Worm (Caenorhabditis elegans) whole organism, L1 larva: ENCODE measurements around the gene str-39.

Source experiments
- blmp-1 ChIP-seq: fragments of 150-350 bp; optimal IDR thresholded peaks from 2 replicates; lab custom pipeline; 2014; ENCODE audit warnings: missing biosample characterization, missing genetic modification characterization
- dpl-1 ChIP-seq, 3 experiments: fragments of 150-350 bp in 2 of 3; sonication (generic microtip) in 1 of 3; optimal IDR thresholded peaks; 2 replicates each; lab custom pipeline; 2014 to 2017; ENCODE audit warnings: missing biosample characterization in 3 of 3, missing genetic modification characterization in 3 of 3, missing genetic modification reagents in 3 of 3
- fos-1 ChIP-seq: fragments of 150-350 bp; optimal IDR thresholded peaks from 2 replicates; lab custom pipeline; 2014; ENCODE audit warnings: missing biosample characterization, missing genetic modification characterization
- mef-2 ChIP-seq: fragments of 150-350 bp; optimal IDR thresholded peaks from 2 replicates; lab custom pipeline; 2014; ENCODE audit warnings: missing biosample characterization, missing genetic modification characterization
- nhr-237 ChIP-seq: fragments of 150-350 bp; optimal IDR thresholded peaks from 2 replicates; lab custom pipeline; 2014; ENCODE audit warnings: missing biosample characterization, missing genetic modification characterization
- sox-4 ChIP-seq: sonication (generic microtip); optimal IDR thresholded peaks from 2 replicates; lab custom pipeline; 2016; ENCODE audit warnings: missing genetic modification characterization, missing compliant biosample characterization
- tbx-2 ChIP-seq: sonication (generic microtip); optimal IDR thresholded peaks from 2 replicates; lab custom pipeline; 2016; ENCODE audit warnings: missing genetic modification characterization, missing compliant biosample characterization

- no peak for TF ChIP-seq fos-1 (tag; lab: Kevin White, UChicago)
- TF ChIP-seq nhr-237 = no peak
- TF ChIP-seq dpl-1 (GFP tag; optimal IDR thresholded peaks at IDR 0.05; lab: Kevin White, UChicago) = no peak
- TF ChIP-seq sox-4 (tag; lab: Kevin White, UChicago) = no peak
- no peak for TF ChIP-seq tbx-2 (tag; lab: Kevin White, UChicago)
- TF ChIP-seq blmp-1 (tag; lab: Kevin White, UChicago) = no peak
- TF ChIP-seq mef-2 (tag; lab: Kevin White, UChicago) = no peak
Measured at ce11 chrV:2899867-2900266, 20.2 kb upstream of the str-39 start, which contains the start of gene str-46.
